Worm (Caenorhabditis elegans) whole organism, midembryonic: Measurements from ENCODE around the gene R160.6.

Experiments used
- T22C8.4 ChIP-seq: fragments of 200-800 bp; sonication (Bioruptor generic); IDR thresholded peaks from 2 replicates; pipeline ENCODE4 v1.3.6; 2022; ENCODE audit warnings: missing genetic modification characterization, missing compliant biosample characterization
- cog-1 ChIP-seq: sonication (generic microtip); optimal IDR thresholded peaks from 2 replicates; lab custom pipeline; 2016; ENCODE audit warnings: missing genetic modification characterization, missing compliant biosample characterization
- flt-1 ChIP-seq: fragments of 200-800 bp; sonication (Bioruptor generic); IDR thresholded peaks from 2 replicates; pipeline ENCODE4 v1.3.6; 2022; ENCODE audit warnings: missing genetic modification characterization, missing compliant biosample characterization
- med-1 ChIP-seq: sonication (generic microtip); optimal IDR thresholded peaks from 2 replicates; lab custom pipeline; 2017; ENCODE audit warnings: missing genetic modification characterization, mild to moderate bottlenecking, missing compliant biosample characterization, antibody characterized with exemption, missing genetic modification reagents; ENCODE audit not compliant: insufficient read depth

ce11 chrX:4418751-4419150, 45.7 kb upstream of the R160.6 start, which contains the start of gene dop-1:
- TF ChIP-seq cog-1 (tag; lab: Kevin White, UChicago) (no peak), flt-1 (GFP tag; lab: Robert Waterston, UW) (no peak), T22C8.4 (GFP tag; lab: Robert Waterston, UW) (no peak), med-1 (no peak)
